Worm (Caenorhabditis elegans) whole organism, late embryonic: Measurements from ENCODE around the gene F41F3.3.
A peak's percentile ranks its signal among the peaks of the same experiment; 100 is the strongest.

Experiments used
- C08G9.2 ChIP-seq: sonication (generic microtip); optimal IDR thresholded peaks from 2 replicates; lab custom pipeline; 2016; ENCODE audit warnings: mild to moderate bottlenecking, missing genetic modification characterization, moderate library complexity, missing compliant biosample characterization
- C38D4.7 ChIP-seq: fragments of 200-800 bp; sonication (Bioruptor generic); optimal IDR thresholded peaks from 2 replicates; lab custom pipeline; 2018; ENCODE audit warnings: mild to moderate bottlenecking, missing genetic modification characterization, moderate library complexity, missing compliant biosample characterization
- K09A11.1 ChIP-seq: sonication (generic microtip); optimal IDR thresholded peaks from 2 replicates; lab custom pipeline; 2017; ENCODE audit warnings: antibody characterized with exemption, mild to moderate bottlenecking, missing genetic modification characterization, missing compliant biosample characterization; ENCODE audit not compliant: insufficient read depth
- T23F11.4 ChIP-seq: fragments of 200-800 bp; sonication (Bioruptor generic); optimal IDR thresholded peaks from 2 replicates; lab custom pipeline; 2018; ENCODE audit warnings: mild to moderate bottlenecking, missing genetic modification characterization, missing compliant biosample characterization
- ceh-14 ChIP-seq: sonication (generic microtip); optimal IDR thresholded peaks from 2 replicates; lab custom pipeline; 2016; ENCODE audit warnings: missing genotype, missing genetic modification characterization, missing compliant biosample characterization
- ceh-18 ChIP-seq: sonication (generic microtip); optimal IDR thresholded peaks from 2 replicates; lab custom pipeline; 2016; ENCODE audit warnings: missing genetic modification characterization, missing compliant biosample characterization
- ceh-19 ChIP-seq: fragments of 200-800 bp; sonication (Bioruptor generic); optimal IDR thresholded peaks from 2 replicates; lab custom pipeline; 2018; ENCODE audit warnings: mild to moderate bottlenecking, missing genetic modification characterization, missing compliant biosample characterization
- ceh-22 ChIP-seq: sonication (generic microtip); optimal IDR thresholded peaks from 2 replicates; lab custom pipeline; 2017; ENCODE audit warnings: missing biosample characterization, missing genetic modification characterization
- ceh-31 ChIP-seq: sonication (generic microtip); optimal IDR thresholded peaks from 2 replicates; lab custom pipeline; 2016; ENCODE audit warnings: missing genetic modification characterization, missing compliant biosample characterization
- ceh-34 ChIP-seq: sonication (generic microtip); optimal IDR thresholded peaks from 2 replicates; lab custom pipeline; 2016; ENCODE audit warnings: mild to moderate bottlenecking, missing genetic modification characterization, missing compliant biosample characterization
- ceh-48 ChIP-seq: sonication (generic microtip); optimal IDR thresholded peaks from 2 replicates; lab custom pipeline; 2016; ENCODE audit warnings: missing genetic modification characterization, inconsistent platforms, missing compliant biosample characterization
- ceh-9 ChIP-seq: sonication (generic microtip); optimal IDR thresholded peaks from 2 replicates; lab custom pipeline; 2016; ENCODE audit warnings: mild to moderate bottlenecking, missing genetic modification characterization, inconsistent platforms, missing compliant biosample characterization
- elt-2 ChIP-seq: sonication (generic microtip); optimal IDR thresholded peaks from 2 replicates; lab custom pipeline; 2016; ENCODE audit warnings: missing genetic modification reagents, missing genetic modification characterization, missing compliant biosample characterization
- elt-4 ChIP-seq: sonication (generic microtip); optimal IDR thresholded peaks from 2 replicates; lab custom pipeline; 2016; ENCODE audit warnings: missing genetic modification characterization, missing compliant biosample characterization
- eyg-1 ChIP-seq: sonication (generic microtip); optimal IDR thresholded peaks from 2 replicates; lab custom pipeline; 2016; ENCODE audit warnings: missing genotype, missing genetic modification characterization, missing compliant biosample characterization
- gmeb-2 ChIP-seq: sonication (generic microtip); optimal IDR thresholded peaks from 2 replicates; lab custom pipeline; 2016; ENCODE audit warnings: missing genetic modification characterization, inconsistent platforms, missing compliant biosample characterization
- hlh-13 ChIP-seq: fragments of 200-800 bp; sonication (Bioruptor generic); optimal IDR thresholded peaks from 2 replicates; lab custom pipeline; 2018; ENCODE audit warnings: mild to moderate bottlenecking, missing genetic modification characterization, missing compliant biosample characterization
- hlh-6 ChIP-seq: sonication (generic microtip); optimal IDR thresholded peaks from 2 replicates; lab custom pipeline; 2016; ENCODE audit warnings: missing genotype, missing genetic modification characterization, missing compliant biosample characterization
- hlh-8 ChIP-seq: sonication (generic microtip); optimal IDR thresholded peaks from 2 replicates; lab custom pipeline; 2016; ENCODE audit warnings: missing genotype, missing genetic modification characterization, missing compliant biosample characterization
- madf-2 ChIP-seq: sonication (generic microtip); optimal IDR thresholded peaks from 2 replicates; lab custom pipeline; 2017; ENCODE audit warnings: missing genetic modification characterization, missing compliant biosample characterization
- mec-3 ChIP-seq: sonication (generic microtip); optimal IDR thresholded peaks from 2 replicates; lab custom pipeline; 2016; ENCODE audit warnings: borderline replicate concordance, missing genetic modification characterization, missing compliant biosample characterization
- nfya-1 ChIP-seq: sonication (generic microtip); optimal IDR thresholded peaks from 2 replicates; lab custom pipeline; 2017; ENCODE audit warnings: missing genetic modification characterization, mild to moderate bottlenecking, missing compliant biosample characterization, antibody characterized with exemption, moderate library complexity
- npax-4 ChIP-seq: sonication (generic microtip); optimal IDR thresholded peaks from 2 replicates; lab custom pipeline; 2016; ENCODE audit warnings: missing genetic modification characterization, missing compliant biosample characterization
- pax-1 ChIP-seq: fragments of 150-350 bp; optimal IDR thresholded peaks from 2 replicates; lab custom pipeline; 2014; ENCODE audit warnings: missing biosample characterization, missing genetic modification characterization
- pha-2 ChIP-seq: sonication (generic microtip); optimal IDR thresholded peaks from 2 replicates; lab custom pipeline; 2017; ENCODE audit warnings: mild to moderate bottlenecking, missing genetic modification characterization, missing compliant biosample characterization
- pha-4 ChIP-seq: fragments of 150-350 bp; optimal IDR thresholded peaks from 2 replicates; lab custom pipeline; 2018; ENCODE audit warnings: missing biosample characterization, missing genetic modification reagents, missing genetic modification characterization
- pqm-1 ChIP-seq: sonication (generic microtip); optimal IDR thresholded peaks from 2 replicates; lab custom pipeline; 2016; ENCODE audit warnings: missing genetic modification characterization, missing compliant biosample characterization
- rnt-1 ChIP-seq: sonication (generic microtip); optimal IDR thresholded peaks from 2 replicates; lab custom pipeline; 2016; ENCODE audit warnings: missing genetic modification characterization, missing compliant biosample characterization
- sdc-2 ChIP-seq: sonication (generic microtip); optimal IDR thresholded peaks from 2 replicates; lab custom pipeline; 2016; ENCODE audit warnings: missing genotype, missing genetic modification characterization, missing compliant biosample characterization
- sox-4 ChIP-seq: sonication (generic microtip); optimal IDR thresholded peaks from 2 replicates; lab custom pipeline; 2017; ENCODE audit warnings: mild to moderate bottlenecking, missing genetic modification characterization, inconsistent platforms, missing compliant biosample characterization
- syd-9 ChIP-seq: sonication (generic microtip); optimal IDR thresholded peaks from 2 replicates; lab custom pipeline; 2016; ENCODE audit warnings: mild to moderate bottlenecking, missing genetic modification characterization, moderate library complexity, missing compliant biosample characterization
- tbx-2 ChIP-seq: sonication (generic microtip); optimal IDR thresholded peaks from 2 replicates; lab custom pipeline; 2016; ENCODE audit warnings: missing genetic modification characterization, missing compliant biosample characterization
- unc-3 ChIP-seq, 2 experiments: fragments of 200-800 bp in 1 of 2; sonication (Bioruptor generic) in 1 of 2; sonication (generic microtip) in 1 of 2; conservative IDR thresholded peaks in 1 of 2; optimal IDR thresholded peaks in 1 of 2; 2 replicates each; pipeline versions ENCODE4 v1.3.6 to Lab custom; 2016 to 2022; ENCODE audit warnings: missing compliant biosample characterization in 2 of 2, missing genetic modification characterization in 2 of 2, missing genetic modification reagents in 1 of 2
- unc-42 ChIP-seq: sonication (generic microtip); optimal IDR thresholded peaks from 2 replicates; lab custom pipeline; 2016; ENCODE audit warnings: missing genotype, missing genetic modification characterization, missing compliant biosample characterization
- unc-55 ChIP-seq: sonication (generic microtip); optimal IDR thresholded peaks from 2 replicates; lab custom pipeline; 2017; ENCODE audit warnings: missing biosample characterization, missing genetic modification reagents, missing genetic modification characterization
- unc-86 ChIP-seq: sonication (generic microtip); optimal IDR thresholded peaks from 2 replicates; lab custom pipeline; 2016; ENCODE audit warnings: missing genetic modification characterization, missing compliant biosample characterization
- zip-5 ChIP-seq: sonication (generic microtip); optimal IDR thresholded peaks from 2 replicates; lab custom pipeline; 2016; ENCODE audit warnings: missing genetic modification characterization, missing compliant biosample characterization
- ztf-16 ChIP-seq: sonication (generic microtip); optimal IDR thresholded peaks from 2 replicates; lab custom pipeline; 2017; ENCODE audit warnings: missing genetic modification characterization, missing compliant biosample characterization

F41F3.3 gene

DNA sequence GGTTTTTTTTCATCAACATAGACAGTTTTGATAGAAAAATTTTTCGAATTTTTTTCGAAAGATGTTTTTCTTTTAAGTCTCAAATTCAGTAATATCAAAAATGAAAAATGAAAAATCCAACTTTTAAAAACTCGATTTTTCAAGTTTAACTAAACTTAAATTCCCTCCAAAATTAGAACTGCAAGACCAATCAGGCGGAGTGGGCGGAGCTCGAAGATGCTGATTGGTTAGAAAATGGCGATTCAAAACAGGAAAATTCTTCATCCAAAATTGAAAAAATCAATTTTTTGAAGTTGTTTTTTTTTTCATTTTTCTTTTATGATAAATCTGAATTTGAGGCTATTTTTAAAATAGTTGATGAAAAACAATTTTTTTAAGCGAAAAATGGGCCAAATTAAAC, 23.3 kb downstream of the F41F3.3 start:
- TF ChIP-seq unc-42 (tag; lab: Kevin White, UChicago) (no peak), madf-2 (tag; lab: Kevin White, UChicago) (no peak), nfya-1 (tag; lab: Kevin White, UChicago) (peak; percentile 90)
- TF ChIP-seq, all 69 proteins: peak for 1

DNA sequence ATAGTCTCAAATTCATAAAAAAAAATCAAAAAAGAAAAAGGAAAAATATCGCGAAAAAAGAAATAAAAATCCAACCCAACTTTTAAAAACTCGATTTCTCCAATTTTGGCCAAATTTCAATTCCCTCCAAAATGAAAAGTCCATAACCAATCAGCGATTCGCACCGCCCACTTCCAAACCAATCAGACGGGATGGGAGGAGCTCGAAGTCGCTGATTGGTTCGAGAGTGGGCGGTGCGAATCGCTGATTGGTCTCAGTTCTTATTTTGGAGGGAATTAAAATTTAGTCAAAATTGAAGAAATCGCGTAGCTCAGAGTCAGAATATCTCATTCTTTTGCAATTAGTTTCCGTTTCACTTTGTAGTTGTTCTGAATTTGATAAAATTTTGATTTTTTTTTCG, 24.5 kb downstream of the F41F3.3 start:
- TF ChIP-seq hlh-8 (tag; lab: Kevin White, UChicago) (no peak), ceh-18 (tag; lab: Kevin White, UChicago) (no peak), nfya-1 (tag; lab: Kevin White, UChicago) (peak; percentile 97)

ce11 chrV:4617260-4617659, 30.8 kb downstream of the F41F3.3 start, which contains the start of gene sumv-2:
Gene sumv-2, plus strand, starts transcription at chrV:4617560.
- TF ChIP-seq tbx-2 (peak; percentile 28), gmeb-2 (no peak)
- TF ChIP-seq, all 69 proteins: peak for 1

- no peak for TF ChIP-seq rnt-1
- peak; percentile 42 for TF ChIP-seq unc-86
- no peak for TF ChIP-seq ztf-16 (tag; lab: Kevin White, UChicago)
- peak; percentile 13 for TF ChIP-seq nfya-1 (tag; lab: Kevin White, UChicago)
- peak; percentile 25 for TF ChIP-seq ceh-48
- TF ChIP-seq elt-2 (tag; lab: Kevin White, UChicago), result peak; percentile 33
- no peak for TF ChIP-seq hlh-13 (GFP tag; lab: Kevin White, UChicago)
- TF ChIP-seq ceh-31 (tag; lab: Kevin White, UChicago), result peak; percentile 8
- no peak for TF ChIP-seq C38D4.7 (GFP tag; lab: Kevin White, UChicago)
- peak; percentile 4 for TF ChIP-seq unc-42 (tag; lab: Kevin White, UChicago)
- TF ChIP-seq npax-4 (tag; lab: Kevin White, UChicago), result peak; percentile 13
Observed at ce11 chrV:4615802-4616201, 32.2 kb downstream of the F41F3.3 start, which contains the start of the genes Y61A9LA.10 and F54D11.4. Gene Y61A9LA.10, minus strand, starts transcription at chrV:4615817. Gene F54D11.4, plus strand, starts transcription at chrV:4616151.

ce11 chrV:4606828-4607227, 41.2 kb downstream of the F41F3.3 start, which contains the start of gene txt-6:
Gene txt-6, minus strand, starts transcription at chrV:4606928.
- TF ChIP-seq pha-4 (tag; lab: Kevin White, UChicago), result no peak
- TF ChIP-seq sdc-2 (tag; lab: Kevin White, UChicago), result no peak
- TF ChIP-seq elt-2 (tag; lab: Kevin White, UChicago), result no peak
- no peak for TF ChIP-seq K09A11.1 (tag; lab: Kevin White, UChicago)
- no peak for TF ChIP-seq ceh-9 (tag; lab: Kevin White, UChicago)
- TF ChIP-seq unc-3 (GFP tag; conservative IDR thresholded peaks at IDR 0.05; lab: Robert Waterston, UW), result no peak
- TF ChIP-seq unc-3 (tag; optimal IDR thresholded peaks at IDR 0.05; lab: Kevin White, UChicago), result no peak
- no peak for TF ChIP-seq nfya-1 (tag; lab: Kevin White, UChicago)
- TF ChIP-seq zip-5, result no peak
- TF ChIP-seq sox-4 (tag; lab: Kevin White, UChicago), result no peak
- TF ChIP-seq hlh-8 (tag; lab: Kevin White, UChicago), result no peak
- no peak for TF ChIP-seq mec-3 (tag; lab: Kevin White, UChicago)
- TF ChIP-seq ceh-19 (GFP tag; lab: Kevin White, UChicago), result no peak
- no peak for TF ChIP-seq pqm-1 (tag; lab: Kevin White, UChicago)
- TF ChIP-seq pha-2 (tag; lab: Kevin White, UChicago), result no peak
- TF ChIP-seq tbx-2, result no peak
- no peak for TF ChIP-seq elt-4 (tag; lab: Kevin White, UChicago)

- TF ChIP-seq C08G9.2 (tag; lab: Kevin White, UChicago) (no peak), sox-4 (tag; lab: Kevin White, UChicago) (no peak), ceh-34 (no peak), K09A11.1 (tag; lab: Kevin White, UChicago) (no peak), ceh-48 (no peak), ceh-14 (tag; lab: Kevin White, UChicago) (no peak), zip-5 (no peak), unc-55 (GFP tag; lab: Kevin White, UChicago) (no peak), eyg-1 (tag; lab: Kevin White, UChicago) (no peak), hlh-6 (no peak), syd-9 (tag; lab: Kevin White, UChicago) (no peak), ceh-22 (tag; lab: Kevin White, UChicago) (no peak), hlh-8 (tag; lab: Kevin White, UChicago) (no peak), ztf-16 (tag; lab: Kevin White, UChicago) (no peak), pax-1 (tag; lab: Kevin White, UChicago) (no peak), T23F11.4 (no peak), pqm-1 (tag; lab: Kevin White, UChicago) (no peak)
Observed at ce11 chrV:4599225-4599624, 48.8 kb downstream of the F41F3.3 start.
